Worm (Caenorhabditis elegans): ENCODE results near the gene rad-50.

DNA sequence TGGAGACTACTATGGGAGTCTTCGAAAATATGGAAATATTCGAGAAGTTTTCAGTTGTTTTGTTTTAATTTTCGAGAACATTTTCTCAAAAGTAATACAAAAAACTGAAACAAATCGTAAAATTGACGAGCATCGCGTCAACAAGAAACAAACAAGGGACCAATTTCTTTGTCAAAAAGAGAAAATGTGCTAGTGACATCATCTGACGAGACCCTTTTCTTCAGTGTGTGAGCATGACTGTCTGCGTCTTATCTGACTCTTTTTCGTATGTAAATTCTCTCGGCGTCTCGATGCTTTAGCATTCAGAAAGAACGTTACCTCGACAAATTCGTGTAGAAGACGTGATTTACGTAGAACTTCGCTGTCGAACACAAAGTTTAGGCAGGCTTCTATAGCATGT lies 42.2 kb downstream of the rad-50 start:
- no peak for TF ChIP-seq pha-4 (tag; optimal IDR thresholded peaks at IDR 0.05)
- no peak for TF ChIP-seq elt-1 (tag; optimal IDR thresholded peaks at IDR 0.05; ENCODE audit: borderline replicate concordance, insufficient read depth)
- TF ChIP-seq ztf-11 (tag; optimal IDR thresholded peaks at IDR 0.05), result no peak
- TF ChIP-seq ceh-83 (GFP tag; optimal IDR thresholded peaks at IDR 0.05), result no peak
- no peak for TF ChIP-seq lin-13 (tag; optimal IDR thresholded peaks at IDR 0.05)
- TF ChIP-seq zip-8 (tag; optimal IDR thresholded peaks at IDR 0.05), result no peak
- TF ChIP-seq nhr-76 (tag; optimal IDR thresholded peaks at IDR 0.05), result no peak
- no peak for TF ChIP-seq sem-2 (GFP tag; optimal IDR thresholded peaks at IDR 0.05)
- no peak for TF ChIP-seq blmp-1 (tag; optimal IDR thresholded peaks at IDR 0.05)
- no peak for TF ChIP-seq M03D4.4 (tag; optimal IDR thresholded peaks at IDR 0.05)
- TF ChIP-seq lsy-2 (tag; optimal IDR thresholded peaks at IDR 0.05), result no peak
- no peak for TF ChIP-seq hlh-1 (tag; optimal IDR thresholded peaks at IDR 0.05)
- TF ChIP-seq unc-39 (tag; optimal IDR thresholded peaks at IDR 0.05), result no peak
- TF ChIP-seq flh-1 (GFP tag; optimal IDR thresholded peaks at IDR 0.05), result no peak
